Worm (Caenorhabditis elegans) whole organism, mixed stage, embryonic: Measurements from ENCODE around the gene mul-1.
"Not testable (repeated sequence)": the region's sequence is repeated elsewhere in the genome, so short reads cannot be mapped to it uniquely, and the experiment has no call there.

Experiments used
- M03D4.4 ChIP-seq: sonication (generic microtip); optimal IDR thresholded peaks from 2 replicates; lab custom pipeline; 2017; ENCODE audit warnings: mild to moderate bottlenecking, missing genetic modification characterization, missing compliant biosample characterization
- ceh-39 ChIP-seq: fragments of 150-350 bp; optimal IDR thresholded peaks from 2 replicates; lab custom pipeline; 2014; ENCODE audit warnings: missing biosample characterization, missing genetic modification characterization
- ceh-83 ChIP-seq: fragments of 200-800 bp; sonication (Bioruptor generic); optimal IDR thresholded peaks from 2 replicates; lab custom pipeline; 2018; ENCODE audit warnings: mild to moderate bottlenecking, missing genetic modification characterization, missing compliant biosample characterization
- ces-1 ChIP-seq: fragments of 150-350 bp; optimal IDR thresholded peaks from 2 replicates; lab custom pipeline; 2014; ENCODE audit warnings: missing biosample characterization, missing genetic modification reagents, missing genetic modification characterization
- cnd-1 ChIP-seq: fragments of 200-800 bp; sonication (Bioruptor generic); optimal IDR thresholded peaks from 2 replicates; lab custom pipeline; 2018; ENCODE audit warnings: mild to moderate bottlenecking, missing genetic modification characterization, missing compliant biosample characterization
- drap-1 ChIP-seq: fragments of 200-800 bp; sonication (Bioruptor generic); optimal IDR thresholded peaks from 3 replicates; lab custom pipeline; 2018; ENCODE audit warnings: mild to moderate bottlenecking, missing genetic modification characterization, missing compliant biosample characterization
- elt-1 ChIP-seq: sonication (generic microtip); optimal IDR thresholded peaks from 2 replicates; lab custom pipeline; 2017; ENCODE audit warnings: missing genetic modification characterization, mild to moderate bottlenecking, missing compliant biosample characterization, antibody characterized with exemption, moderate library complexity, borderline replicate concordance; ENCODE audit not compliant: insufficient read depth
- elt-3 ChIP-seq: fragments of 150-350 bp; optimal IDR thresholded peaks from 2 replicates; lab custom pipeline; 2014; ENCODE audit warnings: missing biosample characterization, missing genetic modification characterization
- flh-1 ChIP-seq: fragments of 200-800 bp; sonication (Bioruptor generic); optimal IDR thresholded peaks from 2 replicates; lab custom pipeline; 2018; ENCODE audit warnings: mild to moderate bottlenecking, missing genetic modification characterization, moderate library complexity, missing compliant biosample characterization
- ham-2 ChIP-seq: fragments of 200-800 bp; sonication (Bioruptor generic); optimal IDR thresholded peaks from 2 replicates; lab custom pipeline; 2018; ENCODE audit warnings: mild to moderate bottlenecking, missing genetic modification characterization, missing compliant biosample characterization
- hlh-1 ChIP-seq: fragments of 150-350 bp; optimal IDR thresholded peaks from 2 replicates; lab custom pipeline; 2014; ENCODE audit warnings: missing biosample characterization, missing genetic modification reagents, missing genetic modification characterization
- lin-13 ChIP-seq: fragments of 150-350 bp; optimal IDR thresholded peaks from 2 replicates; lab custom pipeline; 2014; ENCODE audit warnings: missing biosample characterization, missing genetic modification characterization
- lin-32 ChIP-seq: fragments of 200-800 bp; sonication (Bioruptor generic); optimal IDR thresholded peaks from 2 replicates; lab custom pipeline; 2018; ENCODE audit warnings: mild to moderate bottlenecking, missing genetic modification characterization, missing compliant biosample characterization
- lsy-2 ChIP-seq: fragments of 150-350 bp; optimal IDR thresholded peaks from 2 replicates; lab custom pipeline; 2014; ENCODE audit warnings: missing biosample characterization, missing genetic modification characterization
- mab-5 ChIP-seq: fragments of 150-350 bp; optimal IDR thresholded peaks from 2 replicates; lab custom pipeline; 2014; ENCODE audit warnings: missing biosample characterization, missing genetic modification characterization
- mep-1 ChIP-seq: fragments of 150-350 bp; optimal IDR thresholded peaks from 2 replicates; lab custom pipeline; 2017; ENCODE audit warnings: missing biosample characterization, missing genetic modification reagents, missing genetic modification characterization, inconsistent platforms
- mls-2 ChIP-seq: sonication (generic microtip); optimal IDR thresholded peaks from 2 replicates; lab custom pipeline; 2016; ENCODE audit warnings: mild to moderate bottlenecking, missing genetic modification characterization, moderate library complexity, missing compliant biosample characterization
- nhr-12 ChIP-seq: fragments of 150-350 bp; optimal IDR thresholded peaks from 2 replicates; lab custom pipeline; 2014; ENCODE audit warnings: missing biosample characterization, missing genetic modification characterization
- nhr-2 ChIP-seq: fragments of 150-350 bp; optimal IDR thresholded peaks from 2 replicates; lab custom pipeline; 2014; ENCODE audit warnings: missing biosample characterization, missing genetic modification characterization
- nhr-237 ChIP-seq: fragments of 150-350 bp; optimal IDR thresholded peaks from 2 replicates; lab custom pipeline; 2014; ENCODE audit warnings: missing biosample characterization, missing genetic modification characterization
- nhr-28 ChIP-seq: fragments of 150-350 bp; optimal IDR thresholded peaks from 2 replicates; lab custom pipeline; 2014; ENCODE audit warnings: missing biosample characterization, missing genetic modification characterization
- nhr-76 ChIP-seq: sonication (generic microtip); optimal IDR thresholded peaks from 2 replicates; lab custom pipeline; 2017; ENCODE audit warnings: missing biosample characterization, missing genetic modification characterization
- pha-4 ChIP-seq: fragments of 150-350 bp; optimal IDR thresholded peaks from 2 replicates; lab custom pipeline; 2018; ENCODE audit warnings: missing biosample characterization, missing genetic modification reagents, missing genetic modification characterization
- sem-2 ChIP-seq: fragments of 200-800 bp; sonication (Bioruptor generic); optimal IDR thresholded peaks from 2 replicates; lab custom pipeline; 2018; ENCODE audit warnings: mild to moderate bottlenecking, missing genetic modification characterization, missing compliant biosample characterization
- sptf-1 ChIP-seq: sonication (generic microtip); optimal IDR thresholded peaks from 2 replicates; lab custom pipeline; 2017; ENCODE audit warnings: mild to moderate bottlenecking, missing genetic modification characterization, moderate library complexity, missing compliant biosample characterization
- tbx-8 ChIP-seq: fragments of 200-800 bp; sonication (Bioruptor generic); optimal IDR thresholded peaks from 2 replicates; lab custom pipeline; 2018; ENCODE audit warnings: mild to moderate bottlenecking, missing genetic modification characterization, moderate library complexity, missing compliant biosample characterization
- unc-120 ChIP-seq: sonication (generic microtip); optimal IDR thresholded peaks from 2 replicates; lab custom pipeline; 2017; ENCODE audit warnings: missing genetic modification characterization, missing compliant biosample characterization; ENCODE audit not compliant: poor library complexity, severe bottlenecking
- unc-62 ChIP-seq: fragments of 150-350 bp; optimal IDR thresholded peaks from 2 replicates; lab custom pipeline; 2014; ENCODE audit warnings: missing biosample characterization, missing genetic modification reagents, missing genetic modification characterization
- zip-8 ChIP-seq: fragments of 150-350 bp; optimal IDR thresholded peaks from 2 replicates; lab custom pipeline; 2014; ENCODE audit warnings: missing biosample characterization, missing genetic modification characterization
- ztf-11 ChIP-seq: fragments of 150-350 bp; optimal IDR thresholded peaks from 2 replicates; lab custom pipeline; 2014; ENCODE audit warnings: missing biosample characterization, missing genetic modification characterization

mul-1 gene

ce11 chrIV:4142986-4143385 lies 20.0 kb upstream of the mul-1 start, which contains the start of gene F49F1.12:
Gene F49F1.12, minus strand, starts transcription at chrIV:4143086.
- TF ChIP-seq sptf-1 (tag; lab: Kevin White, UChicago); drap-1 (GFP tag; lab: Kevin White, UChicago); ceh-83: not testable (repeated sequence)
- TF ChIP-seq, all 35 proteins: peak for 0; not testable (repeated sequence) for 35

- TF ChIP-seq M03D4.4 (no peak), mls-2 (tag; lab: Kevin White, UChicago) (no peak), sem-2 (GFP tag; lab: Kevin White, UChicago) (no peak), tbx-8 (GFP tag; lab: Kevin White, UChicago) (no peak), flh-1 (GFP tag; lab: Kevin White, UChicago) (no peak), lsy-2 (tag; lab: Kevin White, UChicago) (no peak), hlh-1 (tag; lab: Kevin White, UChicago) (no peak), cnd-1 (tag; lab: Kevin White, UChicago) (no peak), ham-2 (GFP tag; lab: Kevin White, UChicago) (no peak), ceh-83 (no peak), lin-13 (tag; lab: Kevin White, UChicago) (no peak), nhr-28 (tag; lab: Kevin White, UChicago) (no peak), lin-32 (GFP tag; lab: Kevin White, UChicago) (no peak), nhr-2 (tag; lab: Kevin White, UChicago) (no peak)
Measured at ce11 chrIV:4141311-4141710, 18.3 kb upstream of the mul-1 start, which contains the start of gene F49F1.11. Gene F49F1.11, minus strand, starts transcription at chrIV:4141411.

- TF ChIP-seq mep-1 (tag; lab: Kevin White, UChicago) (no peak), ztf-11 (tag; lab: Kevin White, UChicago) (no peak)
Measured at ce11 chrIV:4140265-4140664, 17.3 kb upstream of the mul-1 start, which contains the start of gene F49F1.18. Gene F49F1.18, minus strand, starts transcription at chrIV:4140365.

ce11 chrIV:4139022-4139421 lies 16.1 kb upstream of the mul-1 start, which contains the start of gene F49F1.10:
Gene F49F1.10, minus strand, starts transcription at chrIV:4139122.
- TF ChIP-seq cnd-1 (tag; lab: Kevin White, UChicago): no peak
- no peak for TF ChIP-seq unc-120 (tag; lab: Kevin White, UChicago)
- TF ChIP-seq ceh-39 (tag; lab: Kevin White, UChicago): no peak
- no peak for TF ChIP-seq elt-1 (tag; lab: Kevin White, UChicago)
- TF ChIP-seq lin-13 (tag; lab: Kevin White, UChicago): no peak
- no peak for TF ChIP-seq elt-3 (tag; lab: Kevin White, UChicago)
- TF ChIP-seq lin-32 (GFP tag; lab: Kevin White, UChicago): no peak
- TF ChIP-seq ces-1 (GFP tag; lab: Kevin White, UChicago): no peak
- TF ChIP-seq pha-4 (tag; lab: Kevin White, UChicago): no peak
- no peak for TF ChIP-seq sem-2 (GFP tag; lab: Kevin White, UChicago)
- TF ChIP-seq sptf-1 (tag; lab: Kevin White, UChicago): no peak
- TF ChIP-seq flh-1 (GFP tag; lab: Kevin White, UChicago): no peak
- no peak for TF ChIP-seq mls-2 (tag; lab: Kevin White, UChicago)
- no peak for TF ChIP-seq ceh-83
- no peak for TF ChIP-seq nhr-12 (tag; lab: Kevin White, UChicago)
- no peak for TF ChIP-seq mab-5 (tag; lab: Kevin White, UChicago)
- no peak for TF ChIP-seq nhr-28 (tag; lab: Kevin White, UChicago)
- TF ChIP-seq M03D4.4: no peak
- TF ChIP-seq, all 35 proteins: peak for 0

- TF ChIP-seq unc-120 (tag; lab: Kevin White, UChicago): no peak
- TF ChIP-seq mab-5 (tag; lab: Kevin White, UChicago): no peak
- no peak for TF ChIP-seq nhr-12 (tag; lab: Kevin White, UChicago)
- no peak for TF ChIP-seq flh-1 (GFP tag; lab: Kevin White, UChicago)
- no peak for TF ChIP-seq nhr-76 (tag; lab: Kevin White, UChicago)
- no peak for TF ChIP-seq elt-1 (tag; lab: Kevin White, UChicago)
- no peak for TF ChIP-seq nhr-28 (tag; lab: Kevin White, UChicago)
- no peak for TF ChIP-seq zip-8 (tag; lab: Kevin White, UChicago)
- no peak for TF ChIP-seq mls-2 (tag; lab: Kevin White, UChicago)
- no peak for TF ChIP-seq unc-62
- no peak for TF ChIP-seq nhr-237 (tag; lab: Kevin White, UChicago)
- TF ChIP-seq nhr-2 (tag; lab: Kevin White, UChicago): no peak
- no peak for TF ChIP-seq ceh-83
Measured at ce11 chrIV:4137472-4137871, 14.5 kb upstream of the mul-1 start, which contains the start of gene F49F1.9. Gene F49F1.9, minus strand, starts transcription at chrIV:4137572.
